Worm (Caenorhabditis elegans) whole organism, L1 larva: ENCODE data around the gene calu-1.

Experiments used
- alr-1 ChIP-seq: fragments of 200-800 bp; sonication (Bioruptor generic); optimal IDR thresholded peaks from 2 replicates; lab custom pipeline; 2018; ENCODE audit warnings: borderline replicate concordance, mild to moderate bottlenecking, missing genetic modification characterization, missing compliant biosample characterization
- aly-2 ChIP-seq: fragments of 150-350 bp; optimal IDR thresholded peaks from 2 replicates; lab custom pipeline; 2014; ENCODE audit warnings: missing biosample characterization, missing genetic modification characterization
- ceh-8 ChIP-seq: fragments of 200-800 bp; sonication (Bioruptor generic); optimal IDR thresholded peaks from 2 replicates; lab custom pipeline; 2018; ENCODE audit warnings: mild to moderate bottlenecking, missing genetic modification characterization, moderate library complexity, missing compliant biosample characterization
- ceh-82 ChIP-seq, 3 experiments: fragments of 150-350 bp in 1 of 3; sonication (generic microtip) in 2 of 3; optimal IDR thresholded peaks; 2 replicates each; lab custom pipeline; 2014 to 2017; ENCODE audit warnings: missing biosample characterization in 3 of 3, missing genetic modification characterization in 3 of 3
- lin-13 ChIP-seq: fragments of 150-350 bp; optimal IDR thresholded peaks from 2 replicates; lab custom pipeline; 2014; ENCODE audit warnings: missing biosample characterization, missing genetic modification reagents, missing genetic modification characterization
- nhr-28 ChIP-seq: fragments of 150-350 bp; optimal IDR thresholded peaks from 2 replicates; lab custom pipeline; 2014; ENCODE audit warnings: missing biosample characterization, missing genetic modification characterization
- snpc-4 ChIP-seq: fragments of 150-350 bp; optimal IDR thresholded peaks from 2 replicates; lab custom pipeline; 2014; ENCODE audit warnings: missing biosample characterization, missing genetic modification characterization
- unc-62 ChIP-seq: fragments of 150-350 bp; optimal IDR thresholded peaks from 2 replicates; lab custom pipeline; 2014; ENCODE audit warnings: missing biosample characterization, missing genetic modification reagents, missing genetic modification characterization
- unc-86 ChIP-seq: sonication (generic microtip); optimal IDR thresholded peaks from 2 replicates; lab custom pipeline; 2016; ENCODE audit warnings: missing genetic modification characterization, missing compliant biosample characterization
- ztf-4 ChIP-seq: fragments of 150-350 bp; optimal IDR thresholded peaks from 2 replicates; lab custom pipeline; 2014; ENCODE audit warnings: missing biosample characterization, missing genetic modification characterization

DNA sequence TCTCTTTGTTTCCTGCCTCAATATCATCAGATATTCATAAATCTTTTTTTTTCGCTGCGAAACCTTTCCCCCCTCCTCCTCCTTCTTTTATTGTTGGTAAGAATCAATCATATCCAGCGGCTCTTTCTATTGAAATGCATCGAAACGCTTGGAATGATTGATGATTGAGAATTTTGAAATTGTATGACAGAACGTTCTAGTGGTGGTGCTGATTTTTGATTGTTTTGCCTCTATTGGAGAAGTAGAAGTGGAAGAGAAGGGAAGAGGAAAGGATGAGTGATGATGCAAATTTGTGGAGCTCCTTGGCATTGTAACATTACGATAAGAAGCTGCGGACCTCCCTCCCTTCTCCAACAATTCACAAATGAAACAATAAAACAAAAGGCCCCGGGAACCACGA lies 5.1 kb downstream of the calu-1 start:
- no peak for TF ChIP-seq unc-62 (GFP tag; lab: Kevin White, UChicago)
- TF ChIP-seq nhr-28: no peak
- no peak for TF ChIP-seq ceh-82 (tag; optimal IDR thresholded peaks at IDR 0.05; lab: Kevin White, UChicago)
- TF ChIP-seq ceh-8: no peak
- TF ChIP-seq ztf-4 (tag; lab: Kevin White, UChicago): no peak
- no peak for TF ChIP-seq alr-1 (tag; lab: Kevin White, UChicago)
- TF ChIP-seq snpc-4 (tag; lab: Kevin White, UChicago): no peak
- TF ChIP-seq aly-2: no peak
- TF ChIP-seq unc-86 (tag; lab: Kevin White, UChicago): no peak
- no peak for TF ChIP-seq lin-13 (GFP tag; lab: Kevin White, UChicago)
